Worm (Caenorhabditis elegans) whole organism, L2 larva: Measurements from ENCODE around the gene spin-3.

Source experiments
- blmp-1 ChIP-seq: sonication (generic microtip); optimal IDR thresholded peaks from 2 replicates; lab custom pipeline; 2017; ENCODE audit warnings: missing genetic modification characterization, mild to moderate bottlenecking, missing compliant biosample characterization, antibody characterized with exemption, moderate library complexity; ENCODE audit not compliant: insufficient read depth
- mdl-1 ChIP-seq, 2 experiments: fragments of 150-350 bp in 1 of 2; sonication (generic microtip) in 1 of 2; optimal IDR thresholded peaks; 2 replicates each; lab custom pipeline; 2017; ENCODE audit warnings: missing biosample characterization in 2 of 2, missing genetic modification characterization in 2 of 2

- TF ChIP-seq blmp-1: peak; percentile 76
- peak; percentile 92 for TF ChIP-seq mdl-1 (tag; optimal IDR thresholded peaks at IDR 0.05; lab: Kevin White, UChicago)
Observed at ce11 chrX:13104966-13105365, 25.1 kb upstream of the spin-3 start, which contains the start of gene F17H10.1.
